Worm (Caenorhabditis elegans): Measurements from ENCODE around the gene tomm-20.

The tomm-20 gene

ce11 chrV:12310256-12310655, 33.0 kb downstream of the tomm-20 start, which contains the start of gene hpo-30:
hpo-30 (minus strand) TSS chrV:12310356.
- TF ChIP-seq nhr-129 (tag; optimal IDR thresholded peaks at IDR 0.05) = no peak
- no peak for TF ChIP-seq mab-5 (tag; optimal IDR thresholded peaks at IDR 0.05)
- no peak for TF ChIP-seq ama-1 (optimal IDR thresholded peaks at IDR 0.05)
- no peak for TF ChIP-seq egl-27 (tag; optimal IDR thresholded peaks at IDR 0.05)
- no peak for TF ChIP-seq C34F6.9 (tag; optimal IDR thresholded peaks at IDR 0.05)
- TF ChIP-seq nhr-21 (tag; optimal IDR thresholded peaks at IDR 0.05) = no peak
- TF ChIP-seq nhr-12 (tag; optimal IDR thresholded peaks at IDR 0.05) = no peak
- no peak for TF ChIP-seq elt-1 (tag; optimal IDR thresholded peaks at IDR 0.05)
- TF ChIP-seq mbf-1 (tag; optimal IDR thresholded peaks at IDR 0.05) = no peak
- TF ChIP-seq fos-1 (tag; optimal IDR thresholded peaks at IDR 0.05) = no peak
- no peak for TF ChIP-seq ceh-16 (tag; optimal IDR thresholded peaks at IDR 0.05)
- TF ChIP-seq sem-4 (tag; optimal IDR thresholded peaks at IDR 0.05) = no peak
- no peak for TF ChIP-seq unc-39 (tag; optimal IDR thresholded peaks at IDR 0.05)
- TF ChIP-seq nhr-237 (tag; optimal IDR thresholded peaks at IDR 0.05) = no peak
- TF ChIP-seq alr-1 (tag; optimal IDR thresholded peaks at IDR 0.05) = no peak
- TF ChIP-seq nhr-6 (tag; optimal IDR thresholded peaks at IDR 0.05) = no peak
- no peak for TF ChIP-seq Y55F3AM.14 (GFP tag; optimal IDR thresholded peaks at IDR 0.05)
- TF ChIP-seq nhr-11 (tag; optimal IDR thresholded peaks at IDR 0.05) = no peak
- no peak for TF ChIP-seq ZK546.5 (tag; optimal IDR thresholded peaks at IDR 0.05)
- no peak for TF ChIP-seq ztf-1 (GFP tag; conservative IDR thresholded peaks at IDR 0.05)

DNA sequence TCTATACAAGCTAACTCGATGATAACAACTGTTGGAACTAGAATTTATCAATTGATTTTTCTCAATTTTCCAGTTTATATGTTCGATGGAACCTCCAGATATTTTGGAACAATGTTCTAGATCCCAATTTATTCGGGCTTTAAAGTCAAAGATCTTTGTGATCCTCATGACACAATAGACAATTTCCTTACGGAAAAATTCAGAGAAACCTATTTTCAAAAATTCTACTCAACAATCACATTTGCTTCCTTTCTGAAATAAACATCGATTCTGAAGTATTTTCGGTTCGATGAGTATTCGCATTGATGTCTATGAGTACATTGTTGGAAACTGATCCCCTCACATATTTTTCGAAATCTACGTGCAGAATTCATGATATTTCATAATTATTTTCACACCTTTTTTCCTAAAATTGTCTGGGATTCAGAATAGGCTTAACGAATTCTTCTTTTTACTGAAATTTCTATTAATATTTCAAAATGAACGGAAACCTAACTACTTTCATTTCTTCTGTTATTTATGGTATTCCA, 36.2 kb downstream of the tomm-20 start, which contains the start of gene srg-45:
TSS of gene srg-45 (plus strand) at position 480 of the 530 bp plus-strand sequence.
- TF ChIP-seq mdl-1 (tag; optimal IDR thresholded peaks at IDR 0.05) = no peak
- TF ChIP-seq ama-1 (optimal IDR thresholded peaks at IDR 0.05) = peak; percentile 20
- peak; percentile 9 for TF ChIP-seq nhr-25 (tag; optimal IDR thresholded peaks at IDR 0.05)
- no peak for TF ChIP-seq egl-27 (tag; optimal IDR thresholded peaks at IDR 0.05)
- no peak for TF ChIP-seq C34F6.9 (tag; optimal IDR thresholded peaks at IDR 0.05)
- TF ChIP-seq elt-3 (tag; optimal IDR thresholded peaks at IDR 0.05) = no peak
- TF ChIP-seq ZK546.5 (tag; optimal IDR thresholded peaks at IDR 0.05) = no peak
- TF ChIP-seq peb-1 (tag; optimal IDR thresholded peaks at IDR 0.05) = no peak

DNA sequence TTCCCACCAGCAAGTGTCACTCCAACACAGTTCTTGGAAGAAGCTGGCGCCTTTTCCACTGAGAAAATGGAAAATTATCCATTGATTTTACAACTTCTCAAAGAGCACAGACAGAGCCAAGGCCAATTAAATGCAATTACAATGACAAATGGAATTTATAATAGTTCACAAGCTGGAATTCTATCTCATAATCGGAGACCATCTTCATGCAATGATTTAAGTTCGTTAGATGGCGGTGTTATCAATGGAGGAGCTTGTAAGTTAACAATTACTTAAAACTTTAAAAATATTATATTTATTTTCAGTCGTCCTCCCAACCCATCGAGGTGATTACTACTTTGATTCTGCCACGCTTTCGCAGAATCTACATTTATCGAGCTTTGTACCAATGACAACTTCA, 37.6 kb downstream of the tomm-20 start:
- TF ChIP-seq zag-1 (tag; optimal IDR thresholded peaks at IDR 0.05) (no peak), Y55F3AM.14 (GFP tag; optimal IDR thresholded peaks at IDR 0.05) (no peak), unc-39 (tag; optimal IDR thresholded peaks at IDR 0.05) (no peak), nhr-129 (tag; optimal IDR thresholded peaks at IDR 0.05) (no peak), dmd-4 (tag; optimal IDR thresholded peaks at IDR 0.05) (no peak), aly-2 (tag; optimal IDR thresholded peaks at IDR 0.05) (no peak), snpc-4 (tag; optimal IDR thresholded peaks at IDR 0.05) (no peak), sma-9 (GFP tag; optimal IDR thresholded peaks at IDR 0.05) (no peak), sma-9 (tag; optimal IDR thresholded peaks at IDR 0.05) (no peak), nhr-77 (tag; optimal IDR thresholded peaks at IDR 0.05) (no peak), ZK546.5 (tag; optimal IDR thresholded peaks at IDR 0.05) (no peak), gmeb-1 (tag; optimal IDR thresholded peaks at IDR 0.05) (no peak)

- TF ChIP-seq ZK546.5 (tag; optimal IDR thresholded peaks at IDR 0.05) (no peak), mdl-1 (tag; optimal IDR thresholded peaks at IDR 0.05) (peak in 1 of 2 experiments; percentile 29), lin-11 (tag; optimal IDR thresholded peaks at IDR 0.05) (peak; percentile 76), lsy-2 (tag; optimal IDR thresholded peaks at IDR 0.05) (peak; percentile 77 to 78), nhr-77 (tag; optimal IDR thresholded peaks at IDR 0.05) (no peak), unc-62 (GFP tag; optimal IDR thresholded peaks at IDR 0.05) (peak; percentile 60), C34F6.9 (tag; optimal IDR thresholded peaks at IDR 0.05) (peak; percentile 65), skn-1 (tag; optimal IDR thresholded peaks at IDR 0.05) (no peak), ztf-1 (GFP tag; conservative IDR thresholded peaks at IDR 0.05) (0 out of 2 replicates have a peak, but pooled peaks have one; percentile 87), F13H6.1 (tag; optimal IDR thresholded peaks at IDR 0.05) (peak; percentile 92), ztf-4 (tag; optimal IDR thresholded peaks at IDR 0.05) (peak; percentile 81), mab-5 (tag; optimal IDR thresholded peaks at IDR 0.05) (peak; percentile 66), mbf-1 (tag; optimal IDR thresholded peaks at IDR 0.05) (peak; percentile 51), aly-2 (tag; optimal IDR thresholded peaks at IDR 0.05) (no peak), elt-3 (tag; optimal IDR thresholded peaks at IDR 0.05) (no peak), nhr-21 (tag; optimal IDR thresholded peaks at IDR 0.05) (peak; percentile 76), elt-1 (tag; optimal IDR thresholded peaks at IDR 0.05) (no peak), nhr-12 (tag; optimal IDR thresholded peaks at IDR 0.05) (no peak), ama-1 (optimal IDR thresholded peaks at IDR 0.05) (no peak), alr-1 (tag; optimal IDR thresholded peaks at IDR 0.05) (no peak), nhr-23 (tag; optimal IDR thresholded peaks at IDR 0.05) (no peak), lin-13 (GFP tag; optimal IDR thresholded peaks at IDR 0.05) (peak; percentile 68), nhr-6 (tag; optimal IDR thresholded peaks at IDR 0.05) (no peak), nhr-129 (tag; optimal IDR thresholded peaks at IDR 0.05) (peak; percentile 85), ceh-82 (tag; optimal IDR thresholded peaks at IDR 0.05) (peak; percentile 82), unc-39 (tag; optimal IDR thresholded peaks at IDR 0.05) (peak; percentile 52), unc-55 (GFP tag; optimal IDR thresholded peaks at IDR 0.05) (peak; percentile 72), sma-9 (GFP tag; optimal IDR thresholded peaks at IDR 0.05) (peak; percentile 95), sma-9 (tag; optimal IDR thresholded peaks at IDR 0.05) (no peak), lin-39 (tag; optimal IDR thresholded peaks at IDR 0.05) (no peak), nhr-10 (tag; optimal IDR thresholded peaks at IDR 0.05) (peak; percentile 21), Y55F3AM.14 (GFP tag; optimal IDR thresholded peaks at IDR 0.05) (peak; percentile 96)
Measured at ce11 chrV:12303453-12304077, 39.7 kb downstream of the tomm-20 start.

All from whole organism, L2 larva.